Worm (Caenorhabditis elegans) whole organism, L4 larva: ENCODE data around the gene srbc-61.

Experiments
- R02D3.7 ChIP-seq: fragments of 150-350 bp; sonication (generic microtip); optimal IDR thresholded peaks from 3 replicates; lab custom pipeline; 2014; ENCODE audit warnings: missing biosample characterization, missing genetic modification characterization
- T20F7.1 ChIP-seq: fragments of 200-800 bp; sonication (Bioruptor generic); optimal IDR thresholded peaks from 2 replicates; lab custom pipeline; 2018; ENCODE audit warnings: mild to moderate bottlenecking, missing genetic modification characterization, missing compliant biosample characterization
- Y105C5A.15 ChIP-seq: fragments of 200-800 bp; sonication (Bioruptor generic); IDR thresholded peaks from 2 replicates; pipeline ENCODE4 v1.3.6; 2022; ENCODE audit warnings: missing genetic modification characterization, missing compliant biosample characterization
- Y5F2A.4 ChIP-seq: fragments of 200-800 bp; sonication (Bioruptor generic); optimal IDR thresholded peaks from 2 replicates; lab custom pipeline; 2018; ENCODE audit warnings: mild to moderate bottlenecking, missing genetic modification characterization, missing compliant biosample characterization
- Y75B8A.6 ChIP-seq: fragments of 200-800 bp; sonication (Bioruptor generic); IDR thresholded peaks from 2 replicates; pipeline ENCODE4 v1.3.6; 2022; ENCODE audit warnings: missing genetic modification reagents, missing genetic modification characterization, missing compliant biosample characterization
- ceh-20 ChIP-seq: fragments of 200-800 bp; sonication (Bioruptor generic); IDR thresholded peaks from 2 replicates; pipeline ENCODE4 v1.3.6; 2022; ENCODE audit warnings: missing genetic modification reagents, missing genetic modification characterization, missing compliant biosample characterization
- dmd-6 ChIP-seq: fragments of 200-800 bp; sonication (Bioruptor generic); IDR thresholded peaks from 2 replicates; pipeline ENCODE4 v1.3.6; 2022; ENCODE audit warnings: missing genetic modification reagents, missing genetic modification characterization, missing compliant biosample characterization
- dmd-9 ChIP-seq: fragments of 200-800 bp; sonication (Bioruptor generic); IDR thresholded peaks from 2 replicates; pipeline ENCODE4 v1.3.6; 2022; ENCODE audit warnings: missing genetic modification reagents, missing genetic modification characterization, missing compliant biosample characterization
- duxl-1 ChIP-seq: sonication (generic microtip); optimal IDR thresholded peaks from 2 replicates; lab custom pipeline; 2016; ENCODE audit warnings: mild to moderate bottlenecking, missing genetic modification characterization, moderate library complexity, missing compliant biosample characterization; ENCODE audit not compliant: poor library complexity
- dve-1 ChIP-seq: sonication (generic microtip); optimal IDR thresholded peaks from 2 replicates; lab custom pipeline; 2017; ENCODE audit warnings: antibody characterized with exemption, mild to moderate bottlenecking, missing genetic modification characterization, missing compliant biosample characterization; ENCODE audit not compliant: insufficient read depth
- fkh-10 ChIP-seq: fragments of 150-350 bp; optimal IDR thresholded peaks from 2 replicates; lab custom pipeline; 2014; ENCODE audit warnings: missing biosample characterization, missing genetic modification reagents, missing genetic modification characterization
- hif-1 ChIP-seq, 2 experiments: sonication (generic microtip); optimal IDR thresholded peaks; 2 replicates each; lab custom pipeline; 2016 to 2017; ENCODE audit warnings: missing compliant biosample characterization in 2 of 2, missing genetic modification characterization in 2 of 2, missing genetic modification reagents in 2 of 2, missing genotype in 2 of 2, mild to moderate bottlenecking in 1 of 2
- hlh-30 ChIP-seq: sonication (generic microtip); optimal IDR thresholded peaks from 2 replicates; lab custom pipeline; 2017; ENCODE audit warnings: antibody characterized with exemption, mild to moderate bottlenecking, missing genetic modification characterization, missing compliant biosample characterization; ENCODE audit not compliant: insufficient read depth
- lim-7 ChIP-seq: fragments of 200-800 bp; sonication (Bioruptor generic); IDR thresholded peaks from 2 replicates; pipeline ENCODE4 v1.3.6; 2022; ENCODE audit warnings: missing genetic modification characterization, missing compliant biosample characterization
- lin-15B ChIP-seq: fragments of 150-350 bp; sonication (generic microtip); optimal IDR thresholded peaks from 3 replicates; lab custom pipeline; 2014; ENCODE audit warnings: missing biosample characterization, missing genetic modification characterization
- lin-29 ChIP-seq: fragments of 200-800 bp; sonication (Bioruptor generic); IDR thresholded peaks from 2 replicates; pipeline ENCODE4 v1.3.6; 2022; ENCODE audit warnings: missing genetic modification reagents, missing genetic modification characterization, missing compliant biosample characterization
- lir-3 ChIP-seq: sonication (generic microtip); optimal IDR thresholded peaks from 2 replicates; lab custom pipeline; 2016; ENCODE audit warnings: mild to moderate bottlenecking, missing genetic modification characterization, missing compliant biosample characterization
- madf-5 ChIP-seq, 2 experiments: fragments of 200-800 bp; sonication (Bioruptor generic); IDR thresholded peaks; 2 replicates each; pipeline ENCODE4 v1.3.6; 2022; ENCODE audit warnings: missing compliant biosample characterization in 2 of 2, missing genetic modification characterization in 2 of 2
- madf-9 ChIP-seq: fragments of 200-800 bp; sonication (Bioruptor generic); conservative IDR thresholded peaks from 2 replicates; pipeline ENCODE4 v1.3.6; 2022; ENCODE audit warnings: missing genetic modification reagents, missing genetic modification characterization, missing compliant biosample characterization
- mdl-1 ChIP-seq, 2 experiments: fragments of 150-350 bp in 1 of 2; sonication (generic microtip) in 1 of 2; optimal IDR thresholded peaks; 2 replicates each; lab custom pipeline; 2014 to 2017; ENCODE audit warnings: missing biosample characterization in 2 of 2, missing genetic modification characterization in 2 of 2
- mep-1 ChIP-seq: fragments of 150-350 bp; sonication (generic microtip); optimal IDR thresholded peaks from 3 replicates; lab custom pipeline; 2014; ENCODE audit warnings: missing biosample characterization, missing genetic modification characterization
- mes-2 ChIP-seq: sonication (generic microtip); optimal IDR thresholded peaks from 2 replicates; lab custom pipeline; 2016; ENCODE audit warnings: missing genotype, mild to moderate bottlenecking, missing genetic modification characterization, missing compliant biosample characterization; ENCODE audit not compliant: poor library complexity, severe bottlenecking
- nhr-111 ChIP-seq: fragments of 200-800 bp; sonication (Bioruptor generic); optimal IDR thresholded peaks from 2 replicates; lab custom pipeline; 2018; ENCODE audit warnings: mild to moderate bottlenecking, missing genetic modification characterization, missing compliant biosample characterization
- nhr-237 ChIP-seq: sonication (generic microtip); optimal IDR thresholded peaks from 2 replicates; lab custom pipeline; 2017; ENCODE audit warnings: missing biosample characterization, missing genetic modification characterization
- nhr-28 ChIP-seq: fragments of 150-350 bp; optimal IDR thresholded peaks from 2 replicates; lab custom pipeline; 2014; ENCODE audit warnings: missing biosample characterization, missing genetic modification characterization
- nhr-41 ChIP-seq: fragments of 200-800 bp; sonication (Bioruptor generic); IDR thresholded peaks from 2 replicates; pipeline ENCODE4 v1.3.6; 2022; ENCODE audit warnings: missing genetic modification reagents, missing genetic modification characterization, missing compliant biosample characterization
- php-3 ChIP-seq: fragments of 200-800 bp; sonication (Bioruptor generic); IDR thresholded peaks from 2 replicates; pipeline ENCODE4 v1.3.6; 2022; ENCODE audit warnings: missing genetic modification reagents, missing genetic modification characterization, missing compliant biosample characterization
- rbr-2 ChIP-seq: sonication (generic microtip); optimal IDR thresholded peaks from 2 replicates; lab custom pipeline; 2016; ENCODE audit warnings: missing genotype, missing genetic modification characterization, missing compliant biosample characterization
- set-16 ChIP-seq: fragments of 200-800 bp; sonication (Bioruptor generic); IDR thresholded peaks from 2 replicates; pipeline ENCODE4 v1.3.6; 2022; ENCODE audit warnings: missing genetic modification reagents, missing genetic modification characterization, missing compliant biosample characterization
- spr-3 ChIP-seq: fragments of 200-800 bp; sonication (Bioruptor generic); optimal IDR thresholded peaks from 2 replicates; lab custom pipeline; 2018; ENCODE audit warnings: mild to moderate bottlenecking, missing genetic modification characterization, missing compliant biosample characterization
- tra-1 ChIP-seq: fragments of 200-800 bp; sonication (Bioruptor generic); IDR thresholded peaks from 2 replicates; pipeline ENCODE4 v1.3.6; 2022; ENCODE audit warnings: missing genetic modification reagents, missing genetic modification characterization, missing compliant biosample characterization
- unc-62 ChIP-seq, 3 experiments: fragments of 150-350 bp in 1 of 3; sonication (generic microtip); optimal IDR thresholded peaks in 2 of 3; peaks in 1 of 3; 1 replicate in 1 of 3; 2 replicates in 2 of 3; lab custom pipeline; 2014 to 2017; ENCODE audit warnings: missing biosample characterization in 3 of 3, missing genetic modification characterization in 3 of 3, missing genetic modification reagents in 3 of 3, missing genotype in 1 of 3
- ztf-7 ChIP-seq: fragments of 150-350 bp; optimal IDR thresholded peaks from 2 replicates; lab custom pipeline; 2014; ENCODE audit warnings: missing biosample characterization, missing genetic modification characterization

srbc-61 gene

ce11 chrV:17466751-17467150, 9.8 kb upstream of the srbc-61 start, which contains the start of gene srw-72 (continued):
- no peak for TF ChIP-seq dve-1
- no peak for TF ChIP-seq nhr-41 (GFP tag; lab: Robert Waterston, UW)
- no peak for TF ChIP-seq mep-1 (tag; lab: Kevin White, UChicago)
- TF ChIP-seq, all 104 proteins: peak for 0

ce11 chrV:17467881-17468280, 8.7 kb upstream of the srbc-61 start:
- TF ChIP-seq unc-62 (GFP tag; optimal IDR thresholded peaks at IDR 0.05 in 1 of 2; lab: Kevin White, UChicago): no peak
- no peak for TF ChIP-seq unc-62 (tag; optimal IDR thresholded peaks at IDR 0.05; lab: Kevin White, UChicago)
- no peak for TF ChIP-seq lim-7 (GFP tag; lab: Robert Waterston, UW)
- peak; percentile 76 for TF ChIP-seq set-16
- TF ChIP-seq ceh-20 (GFP tag; lab: Robert Waterston, UW): no peak
- TF ChIP-seq, all 104 proteins: peak for 1

- TF ChIP-seq hlh-30 (no peak), nhr-111 (GFP tag; lab: Kevin White, UChicago) (no peak), dmd-6 (no peak), Y105C5A.15 (GFP tag; lab: Robert Waterston, UW) (no peak), madf-9 (GFP tag; lab: Robert Waterston, UW) (no peak), php-3 (GFP tag; lab: Robert Waterston, UW) (no peak), tra-1 (GFP tag; lab: Robert Waterston, UW) (no peak)
Measured at ce11 chrV:17469180-17469579, 7.4 kb upstream of the srbc-61 start, which contains the start of gene F20E11.17. Gene F20E11.17, minus strand, starts transcription at chrV:17469280.

ce11 chrV:17471564-17471963, 5.0 kb upstream of the srbc-61 start, which contains the start of gene srh-235:
Gene srh-235, minus strand, starts transcription at chrV:17471664.
- TF ChIP-seq R02D3.7 (tag; lab: Kevin White, UChicago) (no peak), dmd-9 (GFP tag; lab: Robert Waterston, UW) (no peak), mep-1 (tag; lab: Kevin White, UChicago) (no peak), mes-2 (tag; lab: Kevin White, UChicago) (no peak), lir-3 (tag; lab: Kevin White, UChicago) (no peak), lin-15B (tag; lab: Kevin White, UChicago) (no peak), hif-1 (tag; optimal IDR thresholded peaks at IDR 0.05; lab: Kevin White, UChicago) (no peak), nhr-41 (GFP tag; lab: Robert Waterston, UW) (no peak), fkh-10 (GFP tag; lab: Kevin White, UChicago) (no peak), duxl-1 (tag; lab: Kevin White, UChicago) (no peak), lin-29 (GFP tag; lab: Robert Waterston, UW) (no peak), Y75B8A.6 (GFP tag; lab: Robert Waterston, UW) (no peak), T20F7.1 (no peak), rbr-2 (tag; lab: Kevin White, UChicago) (no peak), Y5F2A.4 (GFP tag; lab: Kevin White, UChicago) (no peak), nhr-237 (tag; lab: Kevin White, UChicago) (no peak), spr-3 (GFP tag; lab: Kevin White, UChicago) (no peak), nhr-28 (no peak), madf-5 (GFP tag; IDR thresholded peaks at IDR 0.05; lab: Robert Waterston, UW) (no peak)

ce11 chrV:17473699-17474098, 2.9 kb upstream of the srbc-61 start, which contains the start of gene srh-123:
Gene srh-123, plus strand, starts transcription at chrV:17473999.
- TF ChIP-seq mdl-1 (tag; optimal IDR thresholded peaks at IDR 0.05; lab: Kevin White, UChicago): no peak
- no peak for TF ChIP-seq ztf-7 (tag; lab: Kevin White, UChicago)
- TF ChIP-seq ceh-20 (GFP tag; lab: Robert Waterston, UW): no peak
